Worm (Caenorhabditis elegans): ENCODE data around the gene C49C3.8.

- TF ChIP-seq pha-4 (tag; optimal IDR thresholded peaks at IDR 0.05) (no peak), hlh-6 (tag; optimal IDR thresholded peaks at IDR 0.05) (no peak), sdc-2 (tag; optimal IDR thresholded peaks at IDR 0.05) (no peak), ceh-30 (tag; optimal IDR thresholded peaks at IDR 0.05) (no peak), Y22D7AL.16 (tag; optimal IDR thresholded peaks at IDR 0.05) (no peak), ama-1 (optimal IDR thresholded peaks at IDR 0.05) (no peak)
These were observed 26.8 kb upstream of the C49C3.8 start, which contains the start of gene T28F3.9 for ce11 chrIV:17308211-17308610.

Measured in whole organism, late embryonic.